Fruit fly (Drosophila melanogaster) whole organism, wandering third instar larva: ENCODE results near the gene mamo.
A peak's percentile ranks its signal among the peaks of the same experiment; 100 is the strongest.
"Not testable (repeated sequence)": the region's sequence is repeated elsewhere in the genome, so short reads cannot be mapped to it uniquely, and the experiment has no call there.

Experiments used
- Abd-B ChIP-seq: fragments of >200 bp; optimal IDR thresholded peaks from 2 replicates; lab custom pipeline; 2017; ENCODE audit warnings: missing biosample characterization, missing genetic modification characterization
- CG32264 ChIP-seq: fragments of 200-800 bp; sonication (Bioruptor generic); optimal IDR thresholded peaks from 2 replicates; lab custom pipeline; 2016; ENCODE audit warnings: missing biosample characterization, missing genetic modification characterization
- CG9705 ChIP-seq: fragments of 200-800 bp; sonication (Bioruptor generic); optimal IDR thresholded peaks from 2 replicates; lab custom pipeline; 2018; ENCODE audit warnings: missing biosample characterization, mild to moderate bottlenecking, missing genetic modification characterization
- Dfd ChIP-seq: fragments of >200 bp; optimal IDR thresholded peaks from 2 replicates; lab custom pipeline; 2017; ENCODE audit warnings: missing biosample characterization, missing genetic modification characterization
- Dif ChIP-seq: fragments of 200-275, 200-300 bp; sonication (Bioruptor generic); optimal IDR thresholded peaks from 2 replicates; lab custom pipeline; 2018; ENCODE audit warnings: missing biosample characterization, missing genetic modification characterization; ENCODE audit not compliant: partially characterized antibody
- GATAd ChIP-seq: sonication (Bioruptor generic); optimal IDR thresholded peaks from 2 replicates; lab custom pipeline; 2016; ENCODE audit warnings: missing biosample characterization, missing genetic modification characterization
- HLH106 ChIP-seq: fragments of 200-800 bp; optimal IDR thresholded peaks from 3 replicates; lab custom pipeline; 2019; ENCODE audit warnings: missing biosample characterization, mild to moderate bottlenecking, missing genetic modification characterization, moderate library complexity
- Hnf4 ChIP-seq: fragments of 200-800 bp; sonication (Bioruptor generic); optimal IDR thresholded peaks from 2 replicates; lab custom pipeline; 2016; ENCODE audit warnings: missing biosample characterization, mild to moderate bottlenecking, missing genetic modification characterization
- Hr78 ChIP-seq: fragments of >200 bp; optimal IDR thresholded peaks from 2 replicates; lab custom pipeline; 2017; ENCODE audit warnings: missing biosample characterization, missing genetic modification characterization
- Hr83 ChIP-seq: fragments of 200-300 bp; sonication (Bioruptor generic); optimal IDR thresholded peaks from 2 replicates; lab custom pipeline; 2016; ENCODE audit warnings: missing biosample characterization, mild to moderate bottlenecking, missing genetic modification characterization, moderate library complexity; ENCODE audit not compliant: poor library complexity, severe bottlenecking
- Jra ChIP-seq: sonication (Bioruptor generic); optimal IDR thresholded peaks from 2 replicates; lab custom pipeline; 2016; ENCODE audit warnings: missing biosample characterization, missing genetic modification characterization
- Mio ChIP-seq: sonication (Bioruptor generic); optimal IDR thresholded peaks from 2 replicates; lab custom pipeline; 2016; ENCODE audit warnings: missing biosample characterization, missing genetic modification characterization
- Myc ChIP-seq: fragments of >200 bp; optimal IDR thresholded peaks from 2 replicates; lab custom pipeline; 2017
- N ChIP-seq: fragments of >200 bp; optimal IDR thresholded peaks from 2 replicates; lab custom pipeline; 2018; ENCODE audit warnings: missing biosample characterization, missing external identifiers, missing genetic modification characterization
- OdsH ChIP-seq: fragments of 200-800 bp; sonication (Bioruptor generic); optimal IDR thresholded peaks from 2 replicates; lab custom pipeline; 2016; ENCODE audit warnings: missing biosample characterization, mild to moderate bottlenecking, missing genetic modification characterization
- Rel ChIP-seq, 2 experiments: fragments of 200-800 bp; sonication (Bioruptor generic) in 1 of 2; optimal IDR thresholded peaks; 2 replicates in 1 of 2; 3 replicates in 1 of 2; lab custom pipeline; 2016 to 2019; ENCODE audit warnings: mild to moderate bottlenecking in 2 of 2, missing biosample characterization in 2 of 2, missing genetic modification characterization in 2 of 2, moderate library complexity in 1 of 2
- Sp1 ChIP-seq: fragments of 200-800 bp; sonication (Bioruptor generic); optimal IDR thresholded peaks from 3 replicates; lab custom pipeline; 2019; ENCODE audit warnings: missing biosample characterization, mild to moderate bottlenecking, missing genetic modification characterization, moderate library complexity
- Vsx2 ChIP-seq: fragments of 200-300, 225-300 bp; sonication (Bioruptor generic); optimal IDR thresholded peaks from 2 replicates; lab custom pipeline; 2018; ENCODE audit warnings: missing biosample characterization, missing genetic modification characterization; ENCODE audit not compliant: partially characterized antibody
- br ChIP-seq: fragments of 200-800 bp; sonication (Bioruptor generic); optimal IDR thresholded peaks from 2 replicates; lab custom pipeline; 2016; ENCODE audit warnings: missing biosample characterization, missing genetic modification characterization
- brk ChIP-seq: fragments of 200-800 bp; sonication (Bioruptor generic); optimal IDR thresholded peaks from 2 replicates; lab custom pipeline; 2016; ENCODE audit warnings: missing biosample characterization, mild to moderate bottlenecking, missing genetic modification characterization
- dl ChIP-seq, 2 experiments: fragments of 175-275, 200-275 bp in 1 of 2; fragments of 200-275 bp in 1 of 2; sonication (Bioruptor generic); optimal IDR thresholded peaks; lab custom pipeline; 2018; ENCODE audit warnings: mild to moderate bottlenecking in 2 of 2, missing biosample characterization in 2 of 2, missing genetic modification characterization in 2 of 2, moderate library complexity in 2 of 2; ENCODE audit not compliant: partially characterized antibody in 2 of 2, insufficient read depth in 1 of 2
- dmrt93B ChIP-seq: fragments of 200-800 bp; sonication (Bioruptor generic); optimal IDR thresholded peaks from 2 replicates; lab custom pipeline; 2018; ENCODE audit warnings: missing biosample characterization, mild to moderate bottlenecking, missing genetic modification characterization
- dsf ChIP-seq: sonication (Bioruptor generic); optimal IDR thresholded peaks from 2 replicates; lab custom pipeline; 2016; ENCODE audit warnings: missing biosample characterization, missing genetic modification characterization, borderline replicate concordance
- ey ChIP-seq: fragments of 200-800 bp; sonication (Bioruptor generic); optimal IDR thresholded peaks from 2 replicates; lab custom pipeline; 2016; ENCODE audit warnings: missing biosample characterization, missing genetic modification characterization
- foxo ChIP-seq, 2 experiments: fragments of 200-800 bp; sonication (Bioruptor generic); optimal IDR thresholded peaks; 2 replicates in 1 of 2; 3 replicates in 1 of 2; lab custom pipeline; 2016 to 2017; ENCODE audit warnings: missing biosample characterization in 2 of 2, missing genetic modification characterization in 2 of 2
- fru ChIP-seq: fragments of 200-800 bp; sonication (Bioruptor generic); optimal IDR thresholded peaks from 3 replicates; lab custom pipeline; 2016; ENCODE audit warnings: missing biosample characterization, mild to moderate bottlenecking, missing genetic modification characterization
- jim ChIP-seq: fragments of 175-275, 200-325 bp; sonication (Bioruptor generic); optimal IDR thresholded peaks from 2 replicates; lab custom pipeline; 2016; ENCODE audit warnings: missing biosample characterization, mild to moderate bottlenecking, missing genetic modification characterization
- lola ChIP-seq: fragments of >200 bp; optimal IDR thresholded peaks from 2 replicates; lab custom pipeline; 2017; ENCODE audit warnings: missing biosample characterization, missing genetic modification characterization
- pan ChIP-seq: fragments of >200 bp; optimal IDR thresholded peaks from 2 replicates; lab custom pipeline; 2017
- psq ChIP-seq: fragments of 200-800 bp; sonication (Bioruptor generic); optimal IDR thresholded peaks from 3 replicates; lab custom pipeline; 2017; ENCODE audit warnings: missing biosample characterization, mild to moderate bottlenecking, missing genetic modification characterization, moderate library complexity
- rgr ChIP-seq: fragments of 200-800 bp; sonication (Bioruptor generic); optimal IDR thresholded peaks from 3 replicates; lab custom pipeline; 2016; ENCODE audit warnings: missing biosample characterization, mild to moderate bottlenecking, missing genetic modification characterization
- sage ChIP-seq: fragments of 200-800 bp; sonication (Bioruptor generic); optimal IDR thresholded peaks from 2 replicates; lab custom pipeline; 2016; ENCODE audit warnings: missing biosample characterization, mild to moderate bottlenecking, missing genetic modification characterization
- sv ChIP-seq: fragments of 200-800 bp; sonication (Bioruptor generic); optimal IDR thresholded peaks from 3 replicates; lab custom pipeline; 2016; ENCODE audit warnings: missing biosample characterization, missing genetic modification characterization
- tai ChIP-seq: sonication (Bioruptor generic); optimal IDR thresholded peaks from 2 replicates; lab custom pipeline; 2016; ENCODE audit warnings: missing biosample characterization, missing genetic modification characterization
- usp ChIP-seq: fragments of >200 bp; optimal IDR thresholded peaks from 2 replicates; lab custom pipeline; 2017; ENCODE audit warnings: missing biosample characterization, missing genetic modification characterization
- woc ChIP-seq: sonication (Bioruptor generic); optimal IDR thresholded peaks from 2 replicates; lab custom pipeline; 2016; ENCODE audit warnings: missing biosample characterization, mild to moderate bottlenecking, missing genetic modification characterization

The mamo gene

dm6 chrX:14014678-14015444 lies 24.5 kb upstream of the mamo start:
- TF ChIP-seq GATAd (GFP tag; lab: Kevin White, UChicago): no peak
- peak; percentile 53 for TF ChIP-seq Hnf4 (GFP tag; lab: Kevin White, UChicago)
- no peak for TF ChIP-seq Mio (GFP tag; lab: Kevin White, UChicago)
- peak; percentile 1 for TF ChIP-seq fru
- TF ChIP-seq Myc (lab: Kevin White, UChicago): no peak
- TF ChIP-seq, all 38 proteins: peak for 2

DNA sequence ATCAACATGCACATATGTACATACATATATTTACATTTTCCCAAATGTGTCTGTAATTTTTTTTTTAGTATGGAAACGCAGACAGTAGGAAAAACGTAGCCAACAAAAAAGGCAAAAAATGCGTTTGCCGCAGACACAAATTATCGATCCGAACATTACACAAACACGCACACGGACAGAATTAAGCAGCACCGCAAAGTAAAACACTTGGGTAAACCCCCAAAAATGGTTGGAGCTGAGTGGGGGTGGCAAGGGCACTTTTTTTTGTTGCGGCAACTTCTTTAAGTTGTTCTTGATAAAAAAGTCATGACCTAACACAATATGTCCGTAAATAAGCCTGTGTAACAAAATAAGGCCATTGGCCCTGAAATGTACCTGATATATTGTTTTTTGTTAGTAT lies 23.9 kb upstream of the mamo start:
- TF ChIP-seq sv: no peak
- TF ChIP-seq Rel (GFP tag; optimal IDR thresholded peaks at IDR 0.05; lab: Kevin White, UChicago): no peak
- peak; percentile 62 for TF ChIP-seq Rel (tag; optimal IDR thresholded peaks at IDR 0.05; lab: Kevin White, UChicago)

DNA sequence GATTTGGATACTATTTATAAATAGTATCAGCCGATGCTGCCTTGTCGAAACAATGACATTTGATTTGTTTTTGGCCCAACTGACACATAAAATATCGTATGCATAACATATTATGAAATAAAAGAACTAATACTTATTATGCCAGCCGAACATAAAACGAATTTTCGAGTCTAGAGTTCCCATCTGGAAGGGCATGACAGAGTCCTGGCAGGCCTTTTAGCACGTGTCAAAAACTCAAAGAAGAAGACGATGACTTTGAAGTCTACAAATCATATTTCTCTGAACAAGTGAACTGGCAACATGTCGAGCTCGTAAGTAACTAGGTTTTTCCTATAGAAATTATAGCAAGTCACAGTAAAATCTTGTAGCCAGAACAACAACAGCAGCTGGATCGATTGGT lies 9.6 kb upstream of the mamo start, which contains the start of gene Ste12DOR:
Ste12DOR (plus strand) TSS at position 301 of the 400 bp plus-strand sequence.
- TF ChIP-seq rgr; fru; Hr83 (GFP tag; lab: Kevin White, UChicago): not testable (repeated sequence)
- TF ChIP-seq, all 38 proteins: peak for 0; not testable (repeated sequence) for 38

DNA sequence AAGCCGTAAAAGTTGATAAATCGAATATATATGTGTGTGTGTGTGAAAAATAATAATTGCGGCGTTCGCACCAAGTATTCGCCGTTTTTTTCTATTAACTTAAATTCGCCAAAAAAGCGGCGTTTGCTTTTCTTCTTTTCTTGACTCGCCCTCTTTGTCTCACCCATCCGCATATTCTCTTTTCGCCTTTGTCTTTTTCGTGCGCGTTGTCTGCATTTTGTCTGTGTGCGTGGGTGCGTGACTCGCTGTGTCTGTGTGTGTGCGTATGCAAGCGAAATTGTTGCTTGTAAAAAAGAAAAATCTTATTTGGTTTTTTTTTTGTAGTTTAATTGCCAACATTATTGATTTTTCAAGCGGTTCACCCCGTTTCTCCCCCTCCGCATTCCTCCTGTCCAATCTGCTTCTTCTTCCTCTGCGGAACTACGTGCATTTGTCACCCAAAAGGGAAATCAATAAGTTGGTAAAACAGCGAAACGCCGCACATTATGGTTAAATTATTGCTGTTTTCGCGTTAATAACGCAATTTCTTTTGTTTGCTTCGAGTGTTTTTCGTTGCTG lies 6.5 kb upstream of the mamo start:
- TF ChIP-seq sv (no peak), foxo (GFP tag; optimal IDR thresholded peaks at IDR 0.05; lab: Kevin White, UChicago) (no peak), psq (peak; percentile 89), pan (no peak), N (no peak), CG32264 (GFP tag; lab: Kevin White, UChicago) (no peak), Abd-B (no peak), woc (GFP tag; lab: Kevin White, UChicago) (no peak), Dfd (peak; percentile 64), fru (no peak), Myc (lab: Kevin White, UChicago) (no peak), OdsH (GFP tag; lab: Kevin White, UChicago) (no peak), ey (no peak)

DNA sequence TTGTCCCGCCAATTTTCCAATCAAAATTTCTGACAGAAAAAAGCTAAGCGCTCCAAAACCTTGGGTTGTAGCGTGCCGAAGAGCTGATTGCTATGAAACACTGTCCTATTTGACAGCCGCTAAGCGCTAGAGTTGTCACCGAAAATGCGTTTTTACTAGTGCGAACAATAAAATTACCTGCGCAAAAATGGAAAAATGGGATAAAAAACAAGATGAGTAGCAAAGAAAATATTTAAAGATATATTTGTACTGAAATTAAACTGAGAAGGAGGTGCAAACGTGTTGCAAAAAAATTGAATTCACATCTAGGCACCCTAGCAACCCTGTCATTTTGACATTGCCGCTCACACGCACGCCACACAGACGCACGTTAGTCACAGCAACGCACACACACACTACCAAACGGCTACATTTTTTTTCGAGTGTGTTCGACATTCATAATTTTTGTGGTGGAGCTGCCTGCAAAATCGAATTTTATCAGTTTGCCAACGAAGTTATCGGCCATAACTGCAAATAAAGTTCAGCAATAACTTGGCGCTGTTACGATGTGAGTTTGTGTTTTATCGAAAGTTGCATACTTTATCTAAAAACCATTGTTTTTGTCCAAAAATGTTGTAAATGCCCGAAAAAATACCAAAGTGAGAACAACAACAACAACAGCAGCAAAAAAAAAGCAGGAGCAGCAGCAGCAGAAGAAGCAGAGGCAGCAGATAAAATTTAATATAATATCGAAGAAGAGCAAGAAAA lies 5.8 kb upstream of the mamo start, which contains the start of gene ben:
ben (plus strand) TSS at position 369 of the 747 bp plus-strand sequence.
- no peak for TF ChIP-seq Rel (GFP tag; optimal IDR thresholded peaks at IDR 0.05; lab: Kevin White, UChicago)
- TF ChIP-seq Rel (tag; optimal IDR thresholded peaks at IDR 0.05; lab: Kevin White, UChicago): peak; percentile 71
- no peak for TF ChIP-seq Jra (GFP tag; lab: Kevin White, UChicago)
- no peak for TF ChIP-seq Myc (lab: Kevin White, UChicago)
- no peak for TF ChIP-seq Hr78 (GFP tag; lab: Kevin White, UChicago)
- no peak for TF ChIP-seq lola
- TF ChIP-seq jim: no peak
- peak; percentile 53 for TF ChIP-seq OdsH (GFP tag; lab: Kevin White, UChicago)
- peak; percentile 64 for TF ChIP-seq psq
- peak; percentile 42 for TF ChIP-seq CG32264 (GFP tag; lab: Kevin White, UChicago)
- TF ChIP-seq CG9705 (GFP tag; lab: Kevin White, UChicago): peak; percentile 80
- peak; percentile 33 for TF ChIP-seq sv
- no peak for TF ChIP-seq N
- peak; percentile 83 for TF ChIP-seq Sp1 (GFP tag; lab: Kevin White, UChicago)
- peak; percentile 48 for TF ChIP-seq Vsx2 (GFP tag; lab: Kevin White, UChicago)
- TF ChIP-seq Hr83 (GFP tag; lab: Kevin White, UChicago): no peak
- no peak for TF ChIP-seq dsf (GFP tag; lab: Kevin White, UChicago)
- TF ChIP-seq dmrt93B (GFP tag; lab: Kevin White, UChicago): peak; percentile 78
- TF ChIP-seq ey: peak; percentile 79
- TF ChIP-seq brk: peak; percentile 18
- no peak for TF ChIP-seq sage (GFP tag; lab: Kevin White, UChicago)
- peak; percentile 61 for TF ChIP-seq Dfd
- TF ChIP-seq GATAd (GFP tag; lab: Kevin White, UChicago): no peak
- TF ChIP-seq pan: no peak
- peak; percentile 78 for TF ChIP-seq br
- TF ChIP-seq Hnf4 (GFP tag; lab: Kevin White, UChicago): peak; percentile 61
- peak; percentile 94 for TF ChIP-seq Dif (GFP tag; lab: Kevin White, UChicago)
- peak; percentile 80 for TF ChIP-seq fru
- TF ChIP-seq dl (GFP tag; optimal IDR thresholded peaks at IDR 0.05; lab: Kevin White, UChicago; ENCODE audit: insufficient read depth in 1 of 2, partially characterized antibody in 2 of 2): peak; percentile 24 to 45
- TF ChIP-seq Abd-B: no peak
- TF ChIP-seq foxo (GFP tag; optimal IDR thresholded peaks at IDR 0.05; lab: Kevin White, UChicago): peak in 1 of 2 experiments; percentile 86
- TF ChIP-seq usp (GFP tag; lab: Kevin White, UChicago): no peak
- no peak for TF ChIP-seq Mio (GFP tag; lab: Kevin White, UChicago)
- no peak for TF ChIP-seq tai
- peak; percentile 90 for TF ChIP-seq HLH106
